Fruit fly (Drosophila melanogaster): ENCODE measurements around the gene CG9521.

CG9521 gene

DNA sequence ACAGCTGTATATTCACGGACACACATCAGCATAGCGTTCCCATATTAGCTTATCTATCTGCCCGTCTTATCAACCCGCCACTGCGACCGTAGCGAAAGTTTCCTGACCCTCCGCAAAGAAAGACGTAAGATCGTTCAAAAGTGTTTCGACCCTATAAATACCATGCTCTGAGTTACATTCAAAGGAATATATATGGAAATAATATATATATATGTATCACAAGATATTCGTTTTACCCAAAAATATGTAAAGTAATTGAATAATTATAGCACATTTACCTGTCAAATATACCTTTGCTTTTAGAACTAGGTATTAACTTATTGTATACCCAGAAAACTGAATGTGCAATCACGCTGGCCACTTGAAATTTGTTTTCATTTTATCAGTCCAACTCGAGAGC lies 42.6 kb downstream of the CG9521 start (continued):
- TF ChIP-seq CG11504 (tag; optimal IDR thresholded peaks at IDR 0.05) (peak; percentile 21), dmrt11E (tag; optimal IDR thresholded peaks at IDR 0.05) (peak; percentile 8), ken (GFP tag; IDR thresholded peaks at IDR 0.05) (no peak), ara (GFP tag; IDR thresholded peaks at IDR 0.05) (peak; percentile 16; the same call in 1 of the 2 replicates), pan (optimal IDR thresholded peaks at IDR 0.05) (no peak), pan (GFP tag; optimal IDR thresholded peaks at IDR 0.05 in 1 of 2, IDR thresholded peaks at IDR 0.05 in 1 of 2) (peak in 1 of 2 experiments; percentile 10), CG7839 (tag; optimal IDR thresholded peaks at IDR 0.05) (peak; percentile 7), CG18262 (tag; optimal IDR thresholded peaks at IDR 0.05) (peak; percentile 42), prd (optimal IDR thresholded peaks at IDR 0.05) (no peak), prd (GFP tag; IDR thresholded peaks at IDR 0.05) (peak; percentile 51; the same call in 2 of the 3 replicates), ranshi (GFP tag; IDR thresholded peaks at IDR 0.05) (no peak; the same call in 1 of the 2 replicates), bsh (GFP tag; optimal IDR thresholded peaks at IDR 0.05) (peak in 1 of 2 experiments; percentile 29), CG6689 (GFP tag; IDR thresholded peaks at IDR 0.05) (peak; percentile 39; the same call in 1 of the 2 replicates)

DNA sequence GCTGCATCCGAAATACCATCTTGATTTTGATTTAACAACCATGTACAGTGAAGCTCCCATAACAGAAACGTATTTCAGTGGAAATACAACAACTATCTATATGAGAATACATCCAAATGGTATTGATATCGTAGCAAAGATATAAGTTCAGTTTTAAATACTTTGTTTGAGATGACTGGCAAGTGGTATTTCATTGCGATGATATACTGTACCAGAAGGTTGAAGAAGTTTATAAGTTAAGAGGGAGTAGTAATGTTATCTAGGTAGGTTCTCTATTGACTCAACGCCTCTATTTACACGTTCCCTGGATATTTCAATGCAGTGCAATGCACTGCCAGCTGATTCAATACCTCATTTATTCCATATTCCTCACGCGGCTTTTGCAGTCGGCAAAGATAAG lies 47.4 kb downstream of the CG9521 start:
- TF ChIP-seq CG6791 (GFP tag; IDR thresholded peaks at IDR 0.05; ENCODE audit: partially characterized antibody) (no peak), Hr39 (optimal IDR thresholded peaks at IDR 0.05) (no peak), Awh (GFP tag; IDR thresholded peaks at IDR 0.05) (no peak), CG8281 (tag; optimal IDR thresholded peaks at IDR 0.05) (peak; percentile 28), dmrt11E (tag; optimal IDR thresholded peaks at IDR 0.05) (peak; percentile 28), pzg (GFP tag; optimal IDR thresholded peaks at IDR 0.05) (no peak), hkb (optimal IDR thresholded peaks at IDR 0.05) (no peak), hkb (GFP tag; IDR thresholded peaks at IDR 0.05) (0 out of 2 replicates have a peak, but pooled peaks have one; percentile 16), grn (GFP tag; optimal IDR thresholded peaks at IDR 0.05) (no peak), ems (GFP tag; optimal IDR thresholded peaks at IDR 0.05) (no peak), CG31441 (GFP tag; IDR thresholded peaks at IDR 0.05) (0 out of 2 replicates have a peak, but pooled peaks have one; percentile 21), CG9727 (GFP tag; optimal IDR thresholded peaks at IDR 0.05) (peak; percentile 11), gcm2 (GFP tag; optimal IDR thresholded peaks at IDR 0.05) (no peak), phol (tag; optimal IDR thresholded peaks at IDR 0.05) (peak; percentile 13), dimm (GFP tag; IDR thresholded peaks at IDR 0.05) (no peak), ara (GFP tag; IDR thresholded peaks at IDR 0.05) (peak; percentile 36; the same call in 1 of the 2 replicates), nmo (GFP tag; optimal IDR thresholded peaks at IDR 0.05) (peak; percentile 35), aop (GFP tag; IDR thresholded peaks at IDR 0.05) (no peak), CG18262 (tag; optimal IDR thresholded peaks at IDR 0.05) (peak; percentile 32), CG2712 (tag; optimal IDR thresholded peaks at IDR 0.05) (peak; percentile 16), CG18476 (GFP tag; optimal IDR thresholded peaks at IDR 0.05) (no peak), Abd-B (GFP tag; optimal IDR thresholded peaks at IDR 0.05) (no peak), unpg (GFP tag; optimal IDR thresholded peaks at IDR 0.05) (peak; percentile 22), CG13624 (GFP tag; optimal IDR thresholded peaks at IDR 0.05) (no peak), zen2 (GFP tag; IDR thresholded peaks at IDR 0.05; ENCODE audit: partially characterized antibody) (no peak), stc (GFP tag; IDR thresholded peaks at IDR 0.05) (no peak), CG7928 (GFP tag; optimal IDR thresholded peaks at IDR 0.05) (no peak), Lpt (GFP tag; optimal IDR thresholded peaks at IDR 0.05) (no peak), sc (optimal IDR thresholded peaks at IDR 0.05) (no peak), sc (GFP tag; optimal IDR thresholded peaks at IDR 0.05) (peak; percentile 7), gcm (GFP tag; optimal IDR thresholded peaks at IDR 0.05) (no peak), CG3163 (GFP tag; optimal IDR thresholded peaks at IDR 0.05) (no peak), Hsf (GFP tag; optimal IDR thresholded peaks at IDR 0.05) (no peak), Hr3 (GFP tag; optimal IDR thresholded peaks at IDR 0.05) (no peak), CTCF (GFP tag; optimal IDR thresholded peaks at IDR 0.05) (no peak), ac (GFP tag; optimal IDR thresholded peaks at IDR 0.05) (no peak), CG10366 (GFP tag; IDR thresholded peaks at IDR 0.05) (peak; percentile 18; the same call in 1 of the 2 replicates), disco-r (GFP tag; optimal IDR thresholded peaks at IDR 0.05) (no peak), nau (GFP tag; optimal IDR thresholded peaks at IDR 0.05) (no peak), prd (optimal IDR thresholded peaks at IDR 0.05) (no peak), prd (GFP tag; IDR thresholded peaks at IDR 0.05) (peak; percentile 24; the same call in 1 of the 3 replicates), CG12769 (tag; optimal IDR thresholded peaks at IDR 0.05) (peak; percentile 4), Taf1 (GFP tag; IDR thresholded peaks at IDR 0.05) (no peak)

Measured in whole organism, embryonic.